Worm (Caenorhabditis elegans) whole organism, midembryonic: ENCODE measurements around the gene fbxc-34.
"Not testable (repeated sequence)": the region's sequence is repeated elsewhere in the genome, so short reads cannot be mapped to it uniquely, and the experiment has no call there.

Source experiments
- T22C8.4 ChIP-seq: fragments of 200-800 bp; sonication (Bioruptor generic); IDR thresholded peaks from 2 replicates; pipeline ENCODE4 v1.3.6; 2022; ENCODE audit warnings: missing genetic modification characterization, missing compliant biosample characterization
- cog-1 ChIP-seq: sonication (generic microtip); optimal IDR thresholded peaks from 2 replicates; lab custom pipeline; 2016; ENCODE audit warnings: missing genetic modification characterization, missing compliant biosample characterization
- flt-1 ChIP-seq: fragments of 200-800 bp; sonication (Bioruptor generic); IDR thresholded peaks from 2 replicates; pipeline ENCODE4 v1.3.6; 2022; ENCODE audit warnings: missing genetic modification characterization, missing compliant biosample characterization
- klf-2 ChIP-seq: fragments of 200-800 bp; sonication (Bioruptor generic); conservative IDR thresholded peaks from 2 replicates; pipeline ENCODE4 v1.3.6; 2022; ENCODE audit warnings: missing genetic modification reagents, missing genetic modification characterization, missing compliant biosample characterization
- ref-1 ChIP-seq: fragments of 200-800 bp; sonication (Bioruptor generic); conservative IDR thresholded peaks from 2 replicates; pipeline ENCODE4 v1.3.6; 2022; ENCODE audit warnings: missing genetic modification reagents, missing genetic modification characterization, missing compliant biosample characterization
- tab-1 ChIP-seq: fragments of 200-800 bp; sonication (Bioruptor generic); IDR thresholded peaks from 2 replicates; pipeline ENCODE4 v1.3.6; 2022; ENCODE audit warnings: missing genetic modification characterization, missing compliant biosample characterization

- TF ChIP-seq flt-1 (GFP tag; lab: Robert Waterston, UW); cog-1 (tag; lab: Kevin White, UChicago); klf-2 (GFP tag; lab: Robert Waterston, UW); tab-1 (GFP tag; lab: Robert Waterston, UW); T22C8.4 (GFP tag; lab: Robert Waterston, UW); ref-1 (GFP tag; lab: Robert Waterston, UW): not testable (repeated sequence)
These were observed 36.0 kb downstream of the fbxc-34 start, which contains the start of gene fbxc-18 for ce11 chrII:966962-967361.
